Worm (Caenorhabditis elegans) whole organism, late embryonic: ENCODE data around the gene C52B9.4.
A peak's percentile ranks its signal among the peaks of the same experiment; 100 is the strongest.

Experiments
- F13H6.1 ChIP-seq: sonication (generic microtip); optimal IDR thresholded peaks from 2 replicates; lab custom pipeline; 2016; ENCODE audit warnings: missing genetic modification characterization, missing compliant biosample characterization
- K09A11.1 ChIP-seq: sonication (generic microtip); optimal IDR thresholded peaks from 2 replicates; lab custom pipeline; 2017; ENCODE audit warnings: antibody characterized with exemption, mild to moderate bottlenecking, missing genetic modification characterization, missing compliant biosample characterization; ENCODE audit not compliant: insufficient read depth
- T23F11.4 ChIP-seq: fragments of 200-800 bp; sonication (Bioruptor generic); optimal IDR thresholded peaks from 2 replicates; lab custom pipeline; 2018; ENCODE audit warnings: mild to moderate bottlenecking, missing genetic modification characterization, missing compliant biosample characterization
- ama-1 ChIP-seq: fragments of 150-350 bp; optimal IDR thresholded peaks from 2 replicates; lab custom pipeline; 2014
- ceh-14 ChIP-seq: sonication (generic microtip); optimal IDR thresholded peaks from 2 replicates; lab custom pipeline; 2016; ENCODE audit warnings: missing genotype, missing genetic modification characterization, missing compliant biosample characterization
- ceh-18 ChIP-seq: sonication (generic microtip); optimal IDR thresholded peaks from 2 replicates; lab custom pipeline; 2016; ENCODE audit warnings: missing genetic modification characterization, missing compliant biosample characterization
- ceh-2 ChIP-seq: sonication (generic microtip); optimal IDR thresholded peaks from 2 replicates; lab custom pipeline; 2016; ENCODE audit warnings: missing genotype, missing genetic modification characterization, missing compliant biosample characterization
- ceh-22 ChIP-seq: sonication (generic microtip); optimal IDR thresholded peaks from 2 replicates; lab custom pipeline; 2017; ENCODE audit warnings: missing biosample characterization, missing genetic modification characterization
- ceh-31 ChIP-seq: sonication (generic microtip); optimal IDR thresholded peaks from 2 replicates; lab custom pipeline; 2016; ENCODE audit warnings: missing genetic modification characterization, missing compliant biosample characterization
- ceh-34 ChIP-seq: sonication (generic microtip); optimal IDR thresholded peaks from 2 replicates; lab custom pipeline; 2016; ENCODE audit warnings: mild to moderate bottlenecking, missing genetic modification characterization, missing compliant biosample characterization
- dmd-4 ChIP-seq: sonication (generic microtip); optimal IDR thresholded peaks from 2 replicates; lab custom pipeline; 2016; ENCODE audit warnings: borderline replicate concordance, missing genetic modification characterization, missing compliant biosample characterization
- dve-1 ChIP-seq: sonication (generic microtip); optimal IDR thresholded peaks from 2 replicates; lab custom pipeline; 2017; ENCODE audit warnings: antibody characterized with exemption, mild to moderate bottlenecking, missing genetic modification characterization, missing compliant biosample characterization
- elt-2 ChIP-seq: sonication (generic microtip); optimal IDR thresholded peaks from 2 replicates; lab custom pipeline; 2016; ENCODE audit warnings: missing genetic modification reagents, missing genetic modification characterization, missing compliant biosample characterization
- elt-4 ChIP-seq: sonication (generic microtip); optimal IDR thresholded peaks from 2 replicates; lab custom pipeline; 2016; ENCODE audit warnings: missing genetic modification characterization, missing compliant biosample characterization
- ets-4 ChIP-seq: sonication (generic microtip); optimal IDR thresholded peaks from 2 replicates; lab custom pipeline; 2016; ENCODE audit warnings: missing genetic modification characterization, missing compliant biosample characterization
- eyg-1 ChIP-seq: sonication (generic microtip); optimal IDR thresholded peaks from 2 replicates; lab custom pipeline; 2016; ENCODE audit warnings: missing genotype, missing genetic modification characterization, missing compliant biosample characterization
- fax-1 ChIP-seq: sonication (generic microtip); optimal IDR thresholded peaks from 2 replicates; lab custom pipeline; 2016; ENCODE audit warnings: missing genotype, missing genetic modification characterization, missing compliant biosample characterization
- fkh-6 ChIP-seq: sonication (generic microtip); optimal IDR thresholded peaks from 2 replicates; lab custom pipeline; 2016; ENCODE audit warnings: missing genetic modification characterization, missing compliant biosample characterization
- hlh-13 ChIP-seq: fragments of 200-800 bp; sonication (Bioruptor generic); optimal IDR thresholded peaks from 2 replicates; lab custom pipeline; 2018; ENCODE audit warnings: mild to moderate bottlenecking, missing genetic modification characterization, missing compliant biosample characterization
- hlh-15 ChIP-seq: sonication (generic microtip); optimal IDR thresholded peaks from 2 replicates; lab custom pipeline; 2016; ENCODE audit warnings: missing genetic modification characterization, missing compliant biosample characterization
- hlh-8 ChIP-seq: sonication (generic microtip); optimal IDR thresholded peaks from 2 replicates; lab custom pipeline; 2016; ENCODE audit warnings: missing genotype, missing genetic modification characterization, missing compliant biosample characterization
- lin-11 ChIP-seq: fragments of 200-800 bp; sonication (Bioruptor generic); optimal IDR thresholded peaks from 2 replicates; lab custom pipeline; 2018; ENCODE audit warnings: mild to moderate bottlenecking, missing genetic modification characterization, missing compliant biosample characterization
- madf-2 ChIP-seq: sonication (generic microtip); optimal IDR thresholded peaks from 2 replicates; lab custom pipeline; 2017; ENCODE audit warnings: missing genetic modification characterization, missing compliant biosample characterization
- nfya-1 ChIP-seq: sonication (generic microtip); optimal IDR thresholded peaks from 2 replicates; lab custom pipeline; 2017; ENCODE audit warnings: missing genetic modification characterization, mild to moderate bottlenecking, missing compliant biosample characterization, antibody characterized with exemption, moderate library complexity
- odd-2 ChIP-seq: sonication (generic microtip); optimal IDR thresholded peaks from 2 replicates; lab custom pipeline; 2017; ENCODE audit warnings: antibody characterized with exemption, mild to moderate bottlenecking, missing genetic modification characterization, missing compliant biosample characterization
- pax-1 ChIP-seq: fragments of 150-350 bp; optimal IDR thresholded peaks from 2 replicates; lab custom pipeline; 2014; ENCODE audit warnings: missing biosample characterization, missing genetic modification characterization
- pha-2 ChIP-seq: sonication (generic microtip); optimal IDR thresholded peaks from 2 replicates; lab custom pipeline; 2017; ENCODE audit warnings: mild to moderate bottlenecking, missing genetic modification characterization, missing compliant biosample characterization
- pha-4 ChIP-seq: fragments of 150-350 bp; optimal IDR thresholded peaks from 2 replicates; lab custom pipeline; 2018; ENCODE audit warnings: missing biosample characterization, missing genetic modification reagents, missing genetic modification characterization
- pqm-1 ChIP-seq: sonication (generic microtip); optimal IDR thresholded peaks from 2 replicates; lab custom pipeline; 2016; ENCODE audit warnings: missing genetic modification characterization, missing compliant biosample characterization
- pros-1 ChIP-seq: fragments of 150-350 bp; optimal IDR thresholded peaks from 2 replicates; lab custom pipeline; 2014; ENCODE audit warnings: missing biosample characterization, missing genetic modification reagents, missing genetic modification characterization
- ref-2 ChIP-seq: sonication (generic microtip); optimal IDR thresholded peaks from 2 replicates; lab custom pipeline; 2016; ENCODE audit warnings: missing genetic modification characterization, missing compliant biosample characterization
- rnt-1 ChIP-seq: sonication (generic microtip); optimal IDR thresholded peaks from 2 replicates; lab custom pipeline; 2016; ENCODE audit warnings: missing genetic modification characterization, missing compliant biosample characterization
- sdc-2 ChIP-seq: sonication (generic microtip); optimal IDR thresholded peaks from 2 replicates; lab custom pipeline; 2016; ENCODE audit warnings: missing genotype, missing genetic modification characterization, missing compliant biosample characterization
- tbx-2 ChIP-seq: sonication (generic microtip); optimal IDR thresholded peaks from 2 replicates; lab custom pipeline; 2016; ENCODE audit warnings: missing genetic modification characterization, missing compliant biosample characterization
- unc-42 ChIP-seq: sonication (generic microtip); optimal IDR thresholded peaks from 2 replicates; lab custom pipeline; 2016; ENCODE audit warnings: missing genotype, missing genetic modification characterization, missing compliant biosample characterization
- unc-55 ChIP-seq: sonication (generic microtip); optimal IDR thresholded peaks from 2 replicates; lab custom pipeline; 2017; ENCODE audit warnings: missing biosample characterization, missing genetic modification reagents, missing genetic modification characterization
- unc-86 ChIP-seq: sonication (generic microtip); optimal IDR thresholded peaks from 2 replicates; lab custom pipeline; 2016; ENCODE audit warnings: missing genetic modification characterization, missing compliant biosample characterization

C52B9.4 gene

ce11 chrX:4218174-4218573 lies 42.3 kb upstream of the C52B9.4 start, which contains the start of gene W01H2.2:
Gene W01H2.2 (minus strand): TSS chrX:4218458.
- TF ChIP-seq ref-2: no peak
- no peak for TF ChIP-seq ama-1 (lab: Kevin White, UChicago)
- TF ChIP-seq sdc-2: peak; percentile 10
- TF ChIP-seq unc-42 (tag; lab: Kevin White, UChicago): peak; percentile 10
- TF ChIP-seq ceh-34 (tag; lab: Kevin White, UChicago): peak; percentile 7
- TF ChIP-seq, all 69 proteins: peak for 3

- TF ChIP-seq odd-2: no peak
- TF ChIP-seq hlh-15: no peak
- TF ChIP-seq ceh-34 (tag; lab: Kevin White, UChicago): no peak
These were observed 41.0 kb upstream of the C52B9.4 start for ce11 chrX:4219487-4219886.

- TF ChIP-seq K09A11.1: no peak
- TF ChIP-seq T23F11.4: no peak
- TF ChIP-seq pqm-1: no peak
- no peak for TF ChIP-seq hlh-8
- TF ChIP-seq eyg-1 (tag; lab: Kevin White, UChicago): no peak
- TF ChIP-seq hlh-13 (GFP tag; lab: Kevin White, UChicago): peak; percentile 42
- TF ChIP-seq ceh-2 (tag; lab: Kevin White, UChicago): no peak
- no peak for TF ChIP-seq rnt-1 (tag; lab: Kevin White, UChicago)
- TF ChIP-seq fax-1: no peak
- peak; percentile 64 for TF ChIP-seq nfya-1 (tag; lab: Kevin White, UChicago)
- TF ChIP-seq elt-2: peak; percentile 3
- TF ChIP-seq dmd-4: no peak
These were observed 38.3 kb upstream of the C52B9.4 start for ce11 chrX:4222200-4222599.

- TF ChIP-seq madf-2 (peak; percentile 3), ceh-22 (tag; lab: Kevin White, UChicago) (no peak), eyg-1 (tag; lab: Kevin White, UChicago) (peak; percentile 89), sdc-2 (peak; percentile 71), ceh-31 (tag; lab: Kevin White, UChicago) (peak; percentile 71), ceh-18 (tag; lab: Kevin White, UChicago) (peak; percentile 50), elt-4 (tag; lab: Kevin White, UChicago) (no peak), elt-2 (no peak), fkh-6 (tag; lab: Kevin White, UChicago) (no peak), unc-55 (GFP tag; lab: Kevin White, UChicago) (peak; percentile 76), ceh-34 (tag; lab: Kevin White, UChicago) (peak; percentile 68), ama-1 (lab: Kevin White, UChicago) (peak; percentile 83), tbx-2 (tag; lab: Kevin White, UChicago) (peak; percentile 4), ets-4 (tag; lab: Kevin White, UChicago) (peak; percentile 14), dve-1 (tag; lab: Kevin White, UChicago) (peak; percentile 32), nfya-1 (tag; lab: Kevin White, UChicago) (peak; percentile 35), ceh-14 (tag; lab: Kevin White, UChicago) (peak; percentile 50), pros-1 (tag; lab: Kevin White, UChicago) (peak; percentile 71), unc-86 (tag; lab: Kevin White, UChicago) (no peak), pax-1 (peak; percentile 89), F13H6.1 (tag; lab: Kevin White, UChicago) (peak; percentile 54), pha-4 (tag; lab: Kevin White, UChicago) (no peak), ref-2 (peak; percentile 44), lin-11 (tag; lab: Kevin White, UChicago) (no peak), ceh-2 (tag; lab: Kevin White, UChicago) (peak; percentile 44), pha-2 (no peak), unc-42 (tag; lab: Kevin White, UChicago) (peak; percentile 25), hlh-8 (no peak)
These were observed 37.6 kb upstream of the C52B9.4 start for ce11 chrX:4222779-4223387.
